Worm (Caenorhabditis elegans): ENCODE results near the gene C07A4.3.

The C07A4.3 gene

ce11 chrX:10170598-10170997 lies 4.2 kb upstream of the C07A4.3 start:
- TF ChIP-seq nhr-237 (tag; optimal IDR thresholded peaks at IDR 0.05) (no peak), nhr-23 (tag; optimal IDR thresholded peaks at IDR 0.05) (peak; percentile 36)

ce11 chrX:10172004-10172584 lies 2.7 kb upstream of the C07A4.3 start, which contains the start of gene C07A4.2:
TSS of gene C07A4.2 (plus strand) at chrX:10172198.
- TF ChIP-seq elt-3 (tag; optimal IDR thresholded peaks at IDR 0.05) (peak in 1 of 3 experiments; percentile 31), zag-1 (tag; optimal IDR thresholded peaks at IDR 0.05) (no peak), egl-5 (tag; optimal IDR thresholded peaks at IDR 0.05) (no peak), skn-1 (tag; optimal IDR thresholded peaks at IDR 0.05) (no peak)

- no peak for TF ChIP-seq nhr-237 (tag; optimal IDR thresholded peaks at IDR 0.05)
- peak; percentile 11 for TF ChIP-seq egl-5 (tag; optimal IDR thresholded peaks at IDR 0.05)
Measured at ce11 chrX:10176295-10176694, 1.5 kb downstream of the C07A4.3 start, which contains the start of gene ncs-4. TSS of gene ncs-4 (plus strand) at chrX:10176521.

- no peak for TF ChIP-seq nhr-11 (tag; optimal IDR thresholded peaks at IDR 0.05)
- no peak for TF ChIP-seq hmg-11 (tag; optimal IDR thresholded peaks at IDR 0.05)
- TF ChIP-seq tbx-2 (tag; optimal IDR thresholded peaks at IDR 0.05): no peak
- TF ChIP-seq unc-62 (GFP tag; optimal IDR thresholded peaks at IDR 0.05): no peak
- no peak for TF ChIP-seq ZK546.5 (tag; optimal IDR thresholded peaks at IDR 0.05)
- no peak for TF ChIP-seq R02D3.7 (tag; optimal IDR thresholded peaks at IDR 0.05)
- no peak for TF ChIP-seq fkh-10 (GFP tag; optimal IDR thresholded peaks at IDR 0.05)
- no peak for TF ChIP-seq ztf-11 (tag; optimal IDR thresholded peaks at IDR 0.05)
- no peak for TF ChIP-seq nhr-43 (tag; optimal IDR thresholded peaks at IDR 0.05; ENCODE audit: poor library complexity, severe bottlenecking)
Measured at ce11 chrX:10182613-10183012, 7.8 kb downstream of the C07A4.3 start.

- no peak for TF ChIP-seq ceh-82 (tag; optimal IDR thresholded peaks at IDR 0.05)
- TF ChIP-seq nhr-11 (tag; optimal IDR thresholded peaks at IDR 0.05): no peak
- TF ChIP-seq zag-1 (tag; optimal IDR thresholded peaks at IDR 0.05): no peak
- no peak for TF ChIP-seq lin-15B (tag; optimal IDR thresholded peaks at IDR 0.05)
- no peak for TF ChIP-seq nhr-67 (tag; optimal IDR thresholded peaks at IDR 0.05)
- TF ChIP-seq unc-62 (GFP tag; optimal IDR thresholded peaks at IDR 0.05): no peak
- TF ChIP-seq ceh-16 (tag; optimal IDR thresholded peaks at IDR 0.05): no peak
- TF ChIP-seq fkh-10 (GFP tag; optimal IDR thresholded peaks at IDR 0.05): no peak
- TF ChIP-seq nhr-43 (tag; optimal IDR thresholded peaks at IDR 0.05; ENCODE audit: poor library complexity, severe bottlenecking): no peak
- TF ChIP-seq daf-12 (tag; optimal IDR thresholded peaks at IDR 0.05): no peak
- no peak for TF ChIP-seq ZK546.5 (tag; optimal IDR thresholded peaks at IDR 0.05)
- TF ChIP-seq pqm-1 (tag; optimal IDR thresholded peaks at IDR 0.05): no peak
- TF ChIP-seq eor-1 (tag; optimal IDR thresholded peaks at IDR 0.05): no peak
- no peak for TF ChIP-seq nhr-23 (tag; optimal IDR thresholded peaks at IDR 0.05)
- no peak for TF ChIP-seq R02D3.7 (tag; optimal IDR thresholded peaks at IDR 0.05)
- no peak for TF ChIP-seq fkh-2 (tag; optimal IDR thresholded peaks at IDR 0.05)
Measured at ce11 chrX:10183695-10184094, 8.9 kb downstream of the C07A4.3 start, which contains the start of gene arrd-28. TSS of gene arrd-28 (plus strand) at chrX:10183995.

- TF ChIP-seq ztf-11 (tag; optimal IDR thresholded peaks at IDR 0.05) (no peak), nhr-12 (tag; optimal IDR thresholded peaks at IDR 0.05) (no peak), elt-1 (tag; optimal IDR thresholded peaks at IDR 0.05) (no peak), hmg-11 (tag; optimal IDR thresholded peaks at IDR 0.05) (no peak), fkh-10 (GFP tag; optimal IDR thresholded peaks at IDR 0.05) (no peak), lin-15B (tag; optimal IDR thresholded peaks at IDR 0.05) (no peak), elt-2 (tag; optimal IDR thresholded peaks at IDR 0.05) (no peak), nhr-25 (tag; optimal IDR thresholded peaks at IDR 0.05) (no peak), nhr-76 (tag; optimal IDR thresholded peaks at IDR 0.05) (no peak), pha-4 (tag; optimal IDR thresholded peaks at IDR 0.05) (no peak), nhr-237 (tag; optimal IDR thresholded peaks at IDR 0.05) (no peak), ztf-4 (tag; optimal IDR thresholded peaks at IDR 0.05) (no peak), lsy-12 (tag; optimal IDR thresholded peaks at IDR 0.05) (no peak), nhr-43 (tag; optimal IDR thresholded peaks at IDR 0.05; ENCODE audit: poor library complexity, severe bottlenecking) (no peak), ceh-9 (tag; optimal IDR thresholded peaks at IDR 0.05) (no peak), mml-1 (tag; optimal IDR thresholded peaks at IDR 0.05) (no peak)
Measured at ce11 chrX:10184708-10185107, 9.9 kb downstream of the C07A4.3 start.

Measured in whole organism, L3 larva.